Fruit fly (Drosophila melanogaster) whole organism, embryonic: Measurements from ENCODE around the gene Pcif1.
A peak's percentile ranks its signal among the peaks of the same experiment; 100 is the strongest.

Source experiments
- Antp ChIP-seq: fragments of 200-800 bp; sonication (Bioruptor generic); optimal IDR thresholded peaks from 3 replicates; lab custom pipeline; 2016; ENCODE audit warnings: missing biosample characterization, missing genetic modification characterization
- BEAF-32 ChIP-seq: fragments of 200-800 bp; sonication (Bioruptor generic); optimal IDR thresholded peaks from 3 replicates; lab custom pipeline; 2017; ENCODE audit warnings: missing biosample characterization, missing genetic modification characterization, mild to moderate bottlenecking, moderate library complexity, missing genetic modification reagents
- Bdp1 ChIP-seq: fragments of 200-800 bp; sonication (Bioruptor generic); optimal IDR thresholded peaks from 3 replicates; lab custom pipeline; 2016; ENCODE audit warnings: missing biosample characterization, missing genetic modification characterization
- CG12769 ChIP-seq: fragments of 200-800 bp; sonication (Bioruptor generic); optimal IDR thresholded peaks from 2 replicates; lab custom pipeline; 2019; ENCODE audit warnings: missing biosample characterization, mild to moderate bottlenecking, missing genetic modification characterization, moderate library complexity
- CG13775 ChIP-seq: fragments of 200-800 bp; sonication (Bioruptor generic); optimal IDR thresholded peaks from 3 replicates; lab custom pipeline; 2017; ENCODE audit warnings: missing biosample characterization, mild to moderate bottlenecking, missing genetic modification characterization
- CG15696 ChIP-seq: fragments of 200-800 bp; sonication (Bioruptor generic); optimal IDR thresholded peaks from 2 replicates; lab custom pipeline; 2019; ENCODE audit warnings: missing biosample characterization, mild to moderate bottlenecking, missing genetic modification characterization, moderate library complexity
- CG1647 ChIP-seq: fragments of 200-800 bp; sonication (Bioruptor generic); optimal IDR thresholded peaks from 3 replicates; lab custom pipeline; 2016; ENCODE audit warnings: missing biosample characterization, missing genetic modification characterization
- CG17359 ChIP-seq: fragments of 200-800 bp; sonication (Bioruptor generic); optimal IDR thresholded peaks from 3 replicates; lab custom pipeline; 2018; ENCODE audit warnings: missing biosample characterization, mild to moderate bottlenecking, missing genetic modification characterization, moderate library complexity
- CG18476 ChIP-seq: fragments of 200-800 bp; sonication (Bioruptor generic); optimal IDR thresholded peaks from 2 replicates; lab custom pipeline; 2016; ENCODE audit warnings: missing biosample characterization, mild to moderate bottlenecking, missing genetic modification characterization
- CG2712 ChIP-seq: fragments of 200-800 bp; optimal IDR thresholded peaks from 3 replicates; lab custom pipeline; 2019; ENCODE audit warnings: missing biosample characterization, mild to moderate bottlenecking, missing genetic modification characterization, moderate library complexity
- CG32767 ChIP-seq: fragments of 200-800 bp; sonication (Bioruptor generic); IDR thresholded peaks from 2 replicates; pipeline ENCODE4 v1.3.6; 2022; ENCODE audit warnings: missing biosample characterization, missing genetic modification characterization
- CG34422 ChIP-seq: fragments of 200-800 bp; sonication (Bioruptor generic); IDR thresholded peaks from 3 replicates; pipeline ENCODE4 v1.3.6; 2022; ENCODE audit warnings: missing biosample characterization, missing genetic modification characterization
- CG3995 ChIP-seq: fragments of 200-800 bp; sonication (Bioruptor generic); optimal IDR thresholded peaks from 3 replicates; lab custom pipeline; 2016; ENCODE audit warnings: missing biosample characterization, missing genetic modification characterization
- CG43689 ChIP-seq: fragments of 200-800 bp; sonication (Bioruptor generic); IDR thresholded peaks from 2 replicates; pipeline ENCODE4 v1.3.6; 2022; ENCODE audit warnings: missing biosample characterization, missing genetic modification characterization
- CG4730 ChIP-seq: fragments of 200-800 bp; sonication (Bioruptor generic); IDR thresholded peaks from 2 replicates; pipeline ENCODE4 v1.3.6; 2022; ENCODE audit warnings: missing biosample characterization, missing genetic modification characterization
- CG5953 ChIP-seq: fragments of 200-800 bp; sonication (Bioruptor generic); IDR thresholded peaks from 2 replicates; pipeline ENCODE4 v1.3.6; 2022; ENCODE audit warnings: missing biosample characterization, missing genetic modification characterization
- CG6254 ChIP-seq: fragments of 200-800 bp; sonication (Bioruptor generic); optimal IDR thresholded peaks from 3 replicates; lab custom pipeline; 2017; ENCODE audit warnings: mild to moderate bottlenecking, missing biosample characterization, missing genetic modification reagents, missing genetic modification characterization
- CG7839 ChIP-seq: fragments of 200-800 bp; sonication (Bioruptor generic); optimal IDR thresholded peaks from 3 replicates; lab custom pipeline; 2018; ENCODE audit warnings: missing biosample characterization, mild to moderate bottlenecking, missing genetic modification characterization, moderate library complexity
- CG8290 ChIP-seq, 3 experiments: fragments of 200-800 bp; sonication (Bioruptor generic); optimal IDR thresholded peaks; 2 replicates each; lab custom pipeline; 2016 to 2019; ENCODE audit warnings: missing biosample characterization in 3 of 3, missing genetic modification characterization in 3 of 3, mild to moderate bottlenecking in 2 of 3, moderate library complexity in 1 of 3
- CG9932 ChIP-seq: fragments of 200-800 bp; sonication (Bioruptor generic); IDR thresholded peaks from 2 replicates; pipeline ENCODE4 v1.3.6; 2022; ENCODE audit warnings: missing biosample characterization, missing genetic modification characterization
- CTCF ChIP-seq: fragments of 200-800 bp; sonication (Bioruptor generic); optimal IDR thresholded peaks from 2 replicates; lab custom pipeline; 2017; ENCODE audit warnings: missing biosample characterization, mild to moderate bottlenecking, missing genetic modification characterization, moderate library complexity
- Dll ChIP-seq: fragments of 200-800 bp; sonication (Bioruptor generic); IDR thresholded peaks from 4 replicates; pipeline ENCODE4 v1.3.6; 2022; ENCODE audit warnings: missing biosample characterization, missing genetic modification characterization; ENCODE audit not compliant: partially characterized antibody
- GATAe ChIP-seq: fragments of 200-800 bp; sonication (Bioruptor generic); conservative IDR thresholded peaks from 2 replicates; pipeline ENCODE4 v1.3.6; 2022; ENCODE audit warnings: missing biosample characterization, missing genetic modification characterization
- Gsc ChIP-seq: fragments of 200-800 bp; sonication (Bioruptor generic); IDR thresholded peaks from 2 replicates; pipeline ENCODE4 v1.3.6; 2022; ENCODE audit warnings: missing biosample characterization, missing genetic modification characterization
- Hmx ChIP-seq: fragments of 200-800 bp; sonication (Bioruptor generic); optimal IDR thresholded peaks from 2 replicates; lab custom pipeline; 2016; ENCODE audit warnings: missing biosample characterization, missing genetic modification characterization
- Hr39 ChIP-seq: fragments of >200 bp; optimal IDR thresholded peaks from 2 replicates; lab custom pipeline; 2017
- Lpt ChIP-seq: fragments of >200 bp; optimal IDR thresholded peaks from 2 replicates; lab custom pipeline; 2018; ENCODE audit warnings: missing biosample characterization, missing genetic modification characterization
- MBD-R2 ChIP-seq: fragments of 200-800 bp; sonication (Bioruptor generic); IDR thresholded peaks from 2 replicates; pipeline ENCODE4 v1.3.6; 2022; ENCODE audit warnings: missing biosample characterization, missing genetic modification characterization
- MTF-1 ChIP-seq: fragments of 200-800 bp; sonication (Bioruptor generic); optimal IDR thresholded peaks from 2 replicates; lab custom pipeline; 2018; ENCODE audit warnings: missing biosample characterization, mild to moderate bottlenecking, missing genetic modification characterization, borderline replicate concordance
- Pdp1 ChIP-seq, 2 experiments: fragments of 200-800 bp; sonication (Bioruptor generic); optimal IDR thresholded peaks; 3 replicates each; lab custom pipeline; 2016; ENCODE audit warnings: missing biosample characterization in 2 of 2, missing genetic modification characterization in 2 of 2, mild to moderate bottlenecking in 1 of 2, moderate library complexity in 1 of 2
- Poxn ChIP-seq: fragments of 200-800 bp; sonication (Bioruptor generic); IDR thresholded peaks from 2 replicates; pipeline ENCODE4 v1.3.6; 2022; ENCODE audit warnings: missing biosample characterization, missing genetic modification characterization
- Tbp ChIP-seq: fragments of >200 bp; optimal IDR thresholded peaks from 2 replicates; lab custom pipeline; 2018; ENCODE audit warnings: missing biosample characterization, missing genetic modification characterization
- bcd ChIP-seq: fragments of 200-800 bp; sonication (Bioruptor generic); optimal IDR thresholded peaks from 2 replicates; lab custom pipeline; 2017; ENCODE audit warnings: missing biosample characterization, mild to moderate bottlenecking, missing genetic modification characterization
- bigmax ChIP-seq: fragments of 200-800 bp; sonication (Bioruptor generic); optimal IDR thresholded peaks from 2 replicates; lab custom pipeline; 2018; ENCODE audit warnings: missing biosample characterization, mild to moderate bottlenecking, missing genetic modification characterization
- cato ChIP-seq: fragments of 200-800 bp; sonication (Bioruptor generic); optimal IDR thresholded peaks from 2 replicates; lab custom pipeline; 2016; ENCODE audit warnings: missing biosample characterization, missing genetic modification characterization, borderline replicate concordance
- chinmo ChIP-seq: fragments of 200-800 bp; sonication (Bioruptor generic); IDR thresholded peaks from 4 replicates; pipeline ENCODE4 v1.3.6; 2022; ENCODE audit warnings: missing biosample characterization, missing genetic modification characterization; ENCODE audit not compliant: partially characterized antibody
- dan ChIP-seq: fragments of 200-800 bp; sonication (Bioruptor generic); IDR thresholded peaks from 2 replicates; pipeline ENCODE4 v1.3.6; 2022; ENCODE audit warnings: missing biosample characterization, missing genetic modification characterization
- dati ChIP-seq: fragments of 200-800 bp; sonication (Bioruptor generic); IDR thresholded peaks from 2 replicates; pipeline ENCODE4 v1.3.6; 2022; ENCODE audit warnings: missing biosample characterization, missing genetic modification characterization
- gcm ChIP-seq: fragments of 200-800 bp; sonication (Bioruptor generic); optimal IDR thresholded peaks from 2 replicates; lab custom pipeline; 2019; ENCODE audit warnings: missing biosample characterization, mild to moderate bottlenecking, missing genetic modification characterization, moderate library complexity
- hb ChIP-seq: fragments of 200-800 bp; sonication (Bioruptor generic); IDR thresholded peaks from 3 replicates; pipeline ENCODE4 v1.3.6; 2022; ENCODE audit warnings: missing biosample characterization, missing genetic modification characterization; ENCODE audit not compliant: partially characterized antibody
- insv ChIP-seq, 2 experiments: fragments of 200-800 bp; sonication (Bioruptor generic); optimal IDR thresholded peaks; 3 replicates each; lab custom pipeline; 2016 to 2018; ENCODE audit warnings: missing biosample characterization in 2 of 2, missing genetic modification characterization in 2 of 2
- jing ChIP-seq: fragments of 200-800 bp; sonication (Bioruptor generic); optimal IDR thresholded peaks from 2 replicates; lab custom pipeline; 2018; ENCODE audit warnings: missing biosample characterization, mild to moderate bottlenecking, missing genetic modification characterization
- mld ChIP-seq: fragments of 200-800 bp; sonication (Bioruptor generic); IDR thresholded peaks from 3 replicates; pipeline ENCODE4 v1.3.6; 2022; ENCODE audit warnings: missing biosample characterization, missing genetic modification characterization; ENCODE audit not compliant: partially characterized antibody
- prd ChIP-seq, 3 experiments: fragments of >200 bp in 2 of 3; fragments of 200-800 bp in 1 of 3; sonication (Bioruptor generic) in 1 of 3; optimal IDR thresholded peaks in 2 of 3; IDR thresholded peaks in 1 of 3; 2 replicates in 2 of 3; 3 replicates in 1 of 3; pipeline versions ENCODE4 v1.3.6 to Lab custom; 2017 to 2022; ENCODE audit warnings: missing biosample characterization in 1 of 3, missing genetic modification characterization in 1 of 3
- repo ChIP-seq: fragments of 200-800 bp; sonication (Bioruptor generic); optimal IDR thresholded peaks from 2 replicates; lab custom pipeline; 2016; ENCODE audit warnings: missing biosample characterization, missing genetic modification characterization
- sqz ChIP-seq: fragments of 200-800 bp; sonication (Bioruptor generic); optimal IDR thresholded peaks from 3 replicates; lab custom pipeline; 2018; ENCODE audit warnings: missing biosample characterization, mild to moderate bottlenecking, missing genetic modification characterization
- ssp ChIP-seq: fragments of 200-800 bp; sonication (Bioruptor generic); IDR thresholded peaks from 2 replicates; pipeline ENCODE4 v1.3.6; 2022; ENCODE audit warnings: missing biosample characterization, missing genetic modification characterization
- tin ChIP-seq: fragments of 200-800 bp; sonication (Bioruptor generic); optimal IDR thresholded peaks from 3 replicates; lab custom pipeline; 2016; ENCODE audit warnings: missing biosample characterization, missing genetic modification characterization
- unpg ChIP-seq: fragments of 200-800 bp; sonication (Bioruptor generic); optimal IDR thresholded peaks from 3 replicates; lab custom pipeline; 2018; ENCODE audit warnings: missing biosample characterization, mild to moderate bottlenecking, missing genetic modification characterization, moderate library complexity
- zfh2 ChIP-seq: fragments of 200-800 bp; sonication (Bioruptor generic); optimal IDR thresholded peaks from 2 replicates; lab custom pipeline; 2016; ENCODE audit warnings: missing biosample characterization, missing genetic modification characterization

Gene Pcif1

DNA sequence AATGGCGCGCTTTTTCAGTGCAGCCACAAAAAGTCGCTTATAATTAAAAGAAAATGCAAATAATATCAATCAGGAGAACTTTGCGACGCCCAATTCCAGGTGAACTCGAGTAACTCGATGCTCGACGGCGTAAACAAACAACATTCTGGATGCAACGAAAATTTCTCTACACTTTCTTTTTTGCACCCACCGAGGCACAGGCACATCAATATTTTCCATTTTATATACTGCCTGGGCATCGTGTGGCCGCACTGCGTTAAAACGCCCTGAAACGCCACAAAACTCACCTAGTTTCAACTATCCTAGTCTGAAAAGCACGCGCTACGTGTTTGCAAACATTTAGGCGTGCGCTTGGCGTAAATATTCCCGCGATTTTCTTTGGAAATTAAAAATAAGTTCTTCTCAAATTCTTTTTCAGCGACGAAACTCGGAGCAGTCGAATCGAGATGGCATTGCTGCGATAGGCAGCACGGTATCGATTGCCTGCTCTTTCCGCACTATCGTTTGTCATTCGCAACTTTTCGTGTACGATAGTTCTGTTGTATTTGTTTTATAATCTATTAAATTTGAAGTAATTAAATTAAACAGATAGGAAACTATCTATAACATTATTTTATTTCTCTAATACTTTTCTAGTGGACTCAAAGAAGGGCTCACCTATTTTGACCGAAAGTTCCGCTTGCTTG, at the start of gene Pcif1 (continued):
- TF ChIP-seq Hr39 (no peak), CTCF (GFP tag; lab: Kevin White, UChicago) (peak; percentile 31), MTF-1 (no peak), repo (GFP tag; lab: Kevin White, UChicago) (no peak), gcm (GFP tag; lab: Kevin White, UChicago) (no peak), jing (GFP tag; lab: Kevin White, UChicago) (no peak), CG7839 (no peak), GATAe (no peak), BEAF-32 (GFP tag; lab: Kevin White, UChicago) (peak; percentile 98), dati (GFP tag; lab: Robert Waterston, UW) (no peak), Gsc (GFP tag; lab: Robert Waterston, UW) (no peak), dan (GFP tag; lab: Robert Waterston, UW) (no peak), CG17359 (tag; lab: Kevin White, UChicago) (no peak), CG9932 (GFP tag; lab: Robert Waterston, UW) (peak; percentile 80), CG12769 (tag; lab: Kevin White, UChicago) (no peak), CG6254 (GFP tag; lab: Kevin White, UChicago) (no peak), mld (GFP tag; lab: Robert Waterston, UW) (peak; percentile 100), bcd (GFP tag; lab: Kevin White, UChicago) (no peak), hb (GFP tag; lab: Robert Waterston, UW) (peak; percentile 98), CG8290 (GFP tag; optimal IDR thresholded peaks at IDR 0.05; lab: Kevin White, UChicago) (no peak), CG8290 (tag; optimal IDR thresholded peaks at IDR 0.05; lab: Kevin White, UChicago) (peak in 1 of 2 experiments; percentile 48), insv (GFP tag; optimal IDR thresholded peaks at IDR 0.05; lab: Kevin White, UChicago) (no peak), CG13775 (GFP tag; lab: Kevin White, UChicago) (no peak), cato (GFP tag; lab: Kevin White, UChicago) (no peak), Bdp1 (no peak), unpg (GFP tag; lab: Kevin White, UChicago) (peak; percentile 28), MBD-R2 (GFP tag; lab: Robert Waterston, UW) (peak; percentile 66), zfh2 (GFP tag; lab: Kevin White, UChicago) (no peak), CG1647 (no peak), Poxn (GFP tag; lab: Robert Waterston, UW) (no peak), CG4730 (GFP tag; lab: Robert Waterston, UW) (no peak), tin (no peak), ssp (GFP tag; lab: Robert Waterston, UW) (no peak), Pdp1 (GFP tag; optimal IDR thresholded peaks at IDR 0.05; lab: Kevin White, UChicago) (peak in 1 of 2 experiments; percentile 81), Tbp (GFP tag; lab: Kevin White, UChicago) (no peak), CG18476 (GFP tag; lab: Kevin White, UChicago) (no peak), Lpt (GFP tag; lab: Kevin White, UChicago) (no peak), Dll (peak; percentile 98), Hmx (no peak), Antp (GFP tag; lab: Kevin White, UChicago) (no peak), CG5953 (GFP tag; lab: Robert Waterston, UW) (no peak), sqz (GFP tag; lab: Kevin White, UChicago) (no peak), CG3995 (peak; percentile 41), CG43689 (GFP tag; lab: Robert Waterston, UW) (no peak), bigmax (GFP tag; lab: Kevin White, UChicago) (peak; percentile 19), CG15696 (tag; lab: Kevin White, UChicago) (no peak), CG34422 (GFP tag; lab: Robert Waterston, UW) (peak; percentile 56; the same call in 2 of the 3 replicates), CG32767 (peak; percentile 63), chinmo (GFP tag; lab: Robert Waterston, UW) (peak; percentile 100), CG2712 (tag; lab: Kevin White, UChicago) (peak; percentile 39), prd (optimal IDR thresholded peaks at IDR 0.05; lab: Kevin White, UChicago) (no peak), prd (GFP tag; IDR thresholded peaks at IDR 0.05; lab: Robert Waterston, UW) (no peak)
